Fruit fly (Drosophila melanogaster): ENCODE measurements around the gene CheB38b.
A peak's percentile ranks its signal among the peaks of the same experiment; 100 is the strongest.

- TF ChIP-seq EcR (GFP tag; optimal IDR thresholded peaks at IDR 0.05) (no peak), CG32121 (GFP tag; IDR thresholded peaks at IDR 0.05) (no peak), CG34367 (tag; optimal IDR thresholded peaks at IDR 0.05) (no peak), gl (tag; optimal IDR thresholded peaks at IDR 0.05) (no peak), CG14655 (GFP tag; optimal IDR thresholded peaks at IDR 0.05) (no peak), CG13204 (GFP tag; optimal IDR thresholded peaks at IDR 0.05) (no peak), CG15710 (tag; optimal IDR thresholded peaks at IDR 0.05) (no peak), CG10348 (GFP tag; IDR thresholded peaks at IDR 0.05) (no peak), fd96Ca (GFP tag; IDR thresholded peaks at IDR 0.05) (no peak), Ets98B (GFP tag; IDR thresholded peaks at IDR 0.05) (no peak), CG9948 (tag; optimal IDR thresholded peaks at IDR 0.05) (no peak), CG12605 (GFP tag; IDR thresholded peaks at IDR 0.05) (peak; percentile 29; the same call in 1 of the 2 replicates), CG4496 (GFP tag; IDR thresholded peaks at IDR 0.05) (0 out of 3 replicates have a peak, but pooled peaks have one; percentile 48)
Observed at dm6 chr2L:20803733-20804164, 13.3 kb downstream of the CheB38b start.

Data from whole organism, pupa.